Fruit fly (Drosophila melanogaster) S2 (cell line): Measurements from ENCODE around the gene PolZ2.

Source experiments
- CG8478 ChIP-seq: fragments of >200 bp; optimal IDR thresholded peaks from 2 replicates; lab custom pipeline; 2018
- CTCF ChIP-seq, 2 experiments: fragments of >200 bp; optimal IDR thresholded peaks; 2 replicates each; lab custom pipeline; 2018

DNA sequence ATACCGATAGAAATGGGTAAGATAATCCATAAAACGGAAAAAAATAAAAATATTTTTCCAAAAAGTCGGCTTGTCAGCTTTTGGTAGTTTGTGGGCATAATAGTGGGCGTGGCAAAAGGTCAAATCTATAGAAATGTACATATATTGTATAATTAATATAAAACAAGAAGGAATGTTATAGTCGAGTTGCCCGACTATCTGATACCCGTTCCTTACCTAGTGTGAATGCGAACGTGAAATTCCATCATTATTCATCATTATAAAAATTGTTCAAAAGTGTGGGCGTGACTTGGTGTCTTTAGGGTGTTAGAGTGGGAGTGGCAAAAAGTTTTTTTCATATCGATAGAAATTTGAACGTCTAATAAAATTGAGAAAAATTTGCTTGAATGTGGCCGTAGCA lies 37.1 kb upstream of the PolZ2 start:
- TF ChIP-seq CTCF (optimal IDR thresholded peaks at IDR 0.05; lab: Kevin White, UChicago), result no peak
- TF ChIP-seq CG8478 (lab: Kevin White, UChicago), result no peak
